Worm (Caenorhabditis elegans) whole organism, late embryonic: ENCODE results near the gene F35H10.2.

ENCODE experiments used
- C08G9.2 ChIP-seq: sonication (generic microtip); optimal IDR thresholded peaks from 2 replicates; lab custom pipeline; 2016; ENCODE audit warnings: mild to moderate bottlenecking, missing genetic modification characterization, moderate library complexity, missing compliant biosample characterization
- C38D4.7 ChIP-seq: fragments of 200-800 bp; sonication (Bioruptor generic); optimal IDR thresholded peaks from 2 replicates; lab custom pipeline; 2018; ENCODE audit warnings: mild to moderate bottlenecking, missing genetic modification characterization, moderate library complexity, missing compliant biosample characterization
- F13H6.1 ChIP-seq: sonication (generic microtip); optimal IDR thresholded peaks from 2 replicates; lab custom pipeline; 2016; ENCODE audit warnings: missing genetic modification characterization, missing compliant biosample characterization
- K02D7.2 ChIP-seq: sonication (generic microtip); optimal IDR thresholded peaks from 2 replicates; lab custom pipeline; 2017; ENCODE audit warnings: mild to moderate bottlenecking, missing genetic modification characterization, missing compliant biosample characterization
- T23F11.4 ChIP-seq: fragments of 200-800 bp; sonication (Bioruptor generic); optimal IDR thresholded peaks from 2 replicates; lab custom pipeline; 2018; ENCODE audit warnings: mild to moderate bottlenecking, missing genetic modification characterization, missing compliant biosample characterization
- Y22D7AL.16 ChIP-seq: sonication (generic microtip); optimal IDR thresholded peaks from 2 replicates; lab custom pipeline; 2016; ENCODE audit warnings: missing genetic modification characterization, missing compliant biosample characterization
- ama-1 ChIP-seq: fragments of 150-350 bp; optimal IDR thresholded peaks from 2 replicates; lab custom pipeline; 2014
- ceh-19 ChIP-seq: fragments of 200-800 bp; sonication (Bioruptor generic); optimal IDR thresholded peaks from 2 replicates; lab custom pipeline; 2018; ENCODE audit warnings: mild to moderate bottlenecking, missing genetic modification characterization, missing compliant biosample characterization
- ceh-2 ChIP-seq: sonication (generic microtip); optimal IDR thresholded peaks from 2 replicates; lab custom pipeline; 2016; ENCODE audit warnings: missing genotype, missing genetic modification characterization, missing compliant biosample characterization
- ceh-22 ChIP-seq: sonication (generic microtip); optimal IDR thresholded peaks from 2 replicates; lab custom pipeline; 2017; ENCODE audit warnings: missing biosample characterization, missing genetic modification characterization
- ceh-24 ChIP-seq: sonication (generic microtip); optimal IDR thresholded peaks from 2 replicates; lab custom pipeline; 2016; ENCODE audit warnings: mild to moderate bottlenecking, missing genetic modification characterization, missing compliant biosample characterization
- ceh-31 ChIP-seq: sonication (generic microtip); optimal IDR thresholded peaks from 2 replicates; lab custom pipeline; 2016; ENCODE audit warnings: missing genetic modification characterization, missing compliant biosample characterization
- ceh-48 ChIP-seq: sonication (generic microtip); optimal IDR thresholded peaks from 2 replicates; lab custom pipeline; 2016; ENCODE audit warnings: missing genetic modification characterization, inconsistent platforms, missing compliant biosample characterization
- ceh-6 ChIP-seq: fragments of 200-800 bp; sonication (Bioruptor generic); optimal IDR thresholded peaks from 2 replicates; lab custom pipeline; 2018; ENCODE audit warnings: mild to moderate bottlenecking, missing genetic modification characterization, missing compliant biosample characterization
- ceh-9 ChIP-seq: sonication (generic microtip); optimal IDR thresholded peaks from 2 replicates; lab custom pipeline; 2016; ENCODE audit warnings: mild to moderate bottlenecking, missing genetic modification characterization, inconsistent platforms, missing compliant biosample characterization
- elt-4 ChIP-seq: sonication (generic microtip); optimal IDR thresholded peaks from 2 replicates; lab custom pipeline; 2016; ENCODE audit warnings: missing genetic modification characterization, missing compliant biosample characterization
- ets-4 ChIP-seq: sonication (generic microtip); optimal IDR thresholded peaks from 2 replicates; lab custom pipeline; 2016; ENCODE audit warnings: missing genetic modification characterization, missing compliant biosample characterization
- fax-1 ChIP-seq: sonication (generic microtip); optimal IDR thresholded peaks from 2 replicates; lab custom pipeline; 2016; ENCODE audit warnings: missing genotype, missing genetic modification characterization, missing compliant biosample characterization
- gmeb-2 ChIP-seq: sonication (generic microtip); optimal IDR thresholded peaks from 2 replicates; lab custom pipeline; 2016; ENCODE audit warnings: missing genetic modification characterization, inconsistent platforms, missing compliant biosample characterization
- hlh-13 ChIP-seq: fragments of 200-800 bp; sonication (Bioruptor generic); optimal IDR thresholded peaks from 2 replicates; lab custom pipeline; 2018; ENCODE audit warnings: mild to moderate bottlenecking, missing genetic modification characterization, missing compliant biosample characterization
- hlh-30 ChIP-seq: sonication (generic microtip); optimal IDR thresholded peaks from 2 replicates; lab custom pipeline; 2017; ENCODE audit warnings: antibody characterized with exemption, missing genetic modification characterization, missing compliant biosample characterization; ENCODE audit not compliant: insufficient read depth
- hlh-6 ChIP-seq: sonication (generic microtip); optimal IDR thresholded peaks from 2 replicates; lab custom pipeline; 2016; ENCODE audit warnings: missing genotype, missing genetic modification characterization, missing compliant biosample characterization
- lim-6 ChIP-seq: sonication (generic microtip); optimal IDR thresholded peaks from 2 replicates; lab custom pipeline; 2016; ENCODE audit warnings: missing genetic modification characterization, missing compliant biosample characterization
- lin-11 ChIP-seq: fragments of 200-800 bp; sonication (Bioruptor generic); optimal IDR thresholded peaks from 2 replicates; lab custom pipeline; 2018; ENCODE audit warnings: mild to moderate bottlenecking, missing genetic modification characterization, missing compliant biosample characterization
- mec-3 ChIP-seq: sonication (generic microtip); optimal IDR thresholded peaks from 2 replicates; lab custom pipeline; 2016; ENCODE audit warnings: borderline replicate concordance, missing genetic modification characterization, missing compliant biosample characterization
- nhr-232 ChIP-seq: sonication (generic microtip); optimal IDR thresholded peaks from 2 replicates; lab custom pipeline; 2016; ENCODE audit warnings: missing genetic modification characterization, missing compliant biosample characterization
- npax-4 ChIP-seq: sonication (generic microtip); optimal IDR thresholded peaks from 2 replicates; lab custom pipeline; 2016; ENCODE audit warnings: missing genetic modification characterization, missing compliant biosample characterization
- odd-2 ChIP-seq: sonication (generic microtip); optimal IDR thresholded peaks from 2 replicates; lab custom pipeline; 2017; ENCODE audit warnings: antibody characterized with exemption, mild to moderate bottlenecking, missing genetic modification characterization, missing compliant biosample characterization
- pat-9 ChIP-seq: fragments of 200-800 bp; sonication (Bioruptor generic); optimal IDR thresholded peaks from 2 replicates; lab custom pipeline; 2018; ENCODE audit warnings: mild to moderate bottlenecking, missing genetic modification characterization, moderate library complexity, missing compliant biosample characterization
- pax-1 ChIP-seq: fragments of 150-350 bp; optimal IDR thresholded peaks from 2 replicates; lab custom pipeline; 2014; ENCODE audit warnings: missing biosample characterization, missing genetic modification characterization
- pha-2 ChIP-seq: sonication (generic microtip); optimal IDR thresholded peaks from 2 replicates; lab custom pipeline; 2017; ENCODE audit warnings: mild to moderate bottlenecking, missing genetic modification characterization, missing compliant biosample characterization
- pros-1 ChIP-seq: fragments of 150-350 bp; optimal IDR thresholded peaks from 2 replicates; lab custom pipeline; 2014; ENCODE audit warnings: missing biosample characterization, missing genetic modification reagents, missing genetic modification characterization
- ref-2 ChIP-seq: sonication (generic microtip); optimal IDR thresholded peaks from 2 replicates; lab custom pipeline; 2016; ENCODE audit warnings: missing genetic modification characterization, missing compliant biosample characterization
- syd-9 ChIP-seq: sonication (generic microtip); optimal IDR thresholded peaks from 2 replicates; lab custom pipeline; 2016; ENCODE audit warnings: mild to moderate bottlenecking, missing genetic modification characterization, moderate library complexity, missing compliant biosample characterization
- tbx-7 ChIP-seq: sonication (generic microtip); optimal IDR thresholded peaks from 2 replicates; lab custom pipeline; 2016; ENCODE audit warnings: missing genotype, missing genetic modification characterization, missing compliant biosample characterization
- ttx-3 ChIP-seq: sonication (generic microtip); optimal IDR thresholded peaks from 2 replicates; lab custom pipeline; 2016; ENCODE audit warnings: missing genetic modification reagents, missing genetic modification characterization, missing compliant biosample characterization
- unc-42 ChIP-seq: sonication (generic microtip); optimal IDR thresholded peaks from 2 replicates; lab custom pipeline; 2016; ENCODE audit warnings: missing genotype, missing genetic modification characterization, missing compliant biosample characterization
- unc-55 ChIP-seq: sonication (generic microtip); optimal IDR thresholded peaks from 2 replicates; lab custom pipeline; 2017; ENCODE audit warnings: missing biosample characterization, missing genetic modification reagents, missing genetic modification characterization
- unc-86 ChIP-seq: sonication (generic microtip); optimal IDR thresholded peaks from 2 replicates; lab custom pipeline; 2016; ENCODE audit warnings: missing genetic modification characterization, missing compliant biosample characterization
- zip-5 ChIP-seq: sonication (generic microtip); optimal IDR thresholded peaks from 2 replicates; lab custom pipeline; 2016; ENCODE audit warnings: missing genetic modification characterization, missing compliant biosample characterization
- ztf-16 ChIP-seq: sonication (generic microtip); optimal IDR thresholded peaks from 2 replicates; lab custom pipeline; 2017; ENCODE audit warnings: missing genetic modification characterization, missing compliant biosample characterization

The F35H10.2 gene

ce11 chrIV:8307408-8307807, 21.6 kb upstream of the F35H10.2 start:
- TF ChIP-seq ceh-22 (tag; lab: Kevin White, UChicago): no peak
- TF ChIP-seq npax-4: no peak
- no peak for TF ChIP-seq ceh-31 (tag; lab: Kevin White, UChicago)
- TF ChIP-seq hlh-6 (tag; lab: Kevin White, UChicago): no peak
- TF ChIP-seq F13H6.1 (tag; lab: Kevin White, UChicago): no peak
- TF ChIP-seq K02D7.2 (tag; lab: Kevin White, UChicago): no peak
- TF ChIP-seq ttx-3 (tag; lab: Kevin White, UChicago): no peak
- no peak for TF ChIP-seq elt-4 (tag; lab: Kevin White, UChicago)
- no peak for TF ChIP-seq C38D4.7
- no peak for TF ChIP-seq ztf-16
- TF ChIP-seq ama-1 (lab: Kevin White, UChicago): no peak
- no peak for TF ChIP-seq mec-3 (tag; lab: Kevin White, UChicago)
- no peak for TF ChIP-seq hlh-30 (tag; lab: Kevin White, UChicago)
- no peak for TF ChIP-seq unc-86
- TF ChIP-seq unc-55 (GFP tag; lab: Kevin White, UChicago): no peak

ce11 chrIV:8312105-8312504, 16.9 kb upstream of the F35H10.2 start:
- TF ChIP-seq Y22D7AL.16 (tag; lab: Kevin White, UChicago) (no peak), fax-1 (tag; lab: Kevin White, UChicago) (no peak), hlh-30 (tag; lab: Kevin White, UChicago) (no peak), hlh-6 (tag; lab: Kevin White, UChicago) (no peak), pax-1 (tag; lab: Kevin White, UChicago) (no peak), ceh-19 (GFP tag; lab: Kevin White, UChicago) (no peak), ceh-24 (tag; lab: Kevin White, UChicago) (no peak), ceh-6 (no peak), pros-1 (tag; lab: Kevin White, UChicago) (no peak), pat-9 (no peak), ceh-48 (no peak), ets-4 (no peak)

ce11 chrIV:8312846-8313245, 16.2 kb upstream of the F35H10.2 start, which contains the start of gene F35H10.10:
TSS of gene F35H10.10 (minus strand) at chrIV:8312946.
- TF ChIP-seq nhr-232 (tag; lab: Kevin White, UChicago) (no peak), ceh-2 (tag; lab: Kevin White, UChicago) (no peak), ttx-3 (tag; lab: Kevin White, UChicago) (no peak), tbx-7 (tag; lab: Kevin White, UChicago) (no peak), T23F11.4 (GFP tag; lab: Kevin White, UChicago) (no peak), odd-2 (tag; lab: Kevin White, UChicago) (no peak), syd-9 (tag; lab: Kevin White, UChicago) (no peak), C08G9.2 (tag; lab: Kevin White, UChicago) (no peak), fax-1 (tag; lab: Kevin White, UChicago) (no peak), zip-5 (tag; lab: Kevin White, UChicago) (no peak), F13H6.1 (tag; lab: Kevin White, UChicago) (no peak), ztf-16 (no peak), ceh-9 (tag; lab: Kevin White, UChicago) (no peak), gmeb-2 (no peak), ceh-22 (tag; lab: Kevin White, UChicago) (no peak)
- TF ChIP-seq, all 69 proteins: peak for 0

- TF ChIP-seq hlh-6 (tag; lab: Kevin White, UChicago): no peak
- no peak for TF ChIP-seq pha-2 (tag; lab: Kevin White, UChicago)
- no peak for TF ChIP-seq unc-42
- TF ChIP-seq unc-55 (GFP tag; lab: Kevin White, UChicago): no peak
- no peak for TF ChIP-seq hlh-13 (GFP tag; lab: Kevin White, UChicago)
- TF ChIP-seq ref-2 (tag; lab: Kevin White, UChicago): no peak
- no peak for TF ChIP-seq lim-6 (tag; lab: Kevin White, UChicago)
- TF ChIP-seq lin-11 (tag; lab: Kevin White, UChicago): no peak
- no peak for TF ChIP-seq C08G9.2 (tag; lab: Kevin White, UChicago)
- no peak for TF ChIP-seq ceh-19 (GFP tag; lab: Kevin White, UChicago)
Observed at ce11 chrIV:8317800-8318199, 11.2 kb upstream of the F35H10.2 start.
